Worm (Caenorhabditis elegans): ENCODE results near the gene mys-1.
A peak's percentile ranks its signal among the peaks of the same experiment; 100 is the strongest.

ce11 chrV:7111276-7111675, 26.8 kb upstream of the mys-1 start:
- TF ChIP-seq ces-1 (GFP tag; optimal IDR thresholded peaks at IDR 0.05), result peak; percentile 71
- TF ChIP-seq pha-4 (GFP tag; IDR thresholded peaks at IDR 0.05), result no peak
- TF ChIP-seq pha-4 (tag; optimal IDR thresholded peaks at IDR 0.05), result no peak
- no peak for TF ChIP-seq daf-8 (GFP tag; IDR thresholded peaks at IDR 0.05)
- TF ChIP-seq lin-29 (GFP tag; IDR thresholded peaks at IDR 0.05), result no peak
- TF ChIP-seq hlh-30 (tag; optimal IDR thresholded peaks at IDR 0.05; ENCODE audit: insufficient read depth), result no peak

All from whole organism, L4 larva.